Worm (Caenorhabditis elegans): ENCODE data around the gene try-10.

Gene try-10

DNA sequence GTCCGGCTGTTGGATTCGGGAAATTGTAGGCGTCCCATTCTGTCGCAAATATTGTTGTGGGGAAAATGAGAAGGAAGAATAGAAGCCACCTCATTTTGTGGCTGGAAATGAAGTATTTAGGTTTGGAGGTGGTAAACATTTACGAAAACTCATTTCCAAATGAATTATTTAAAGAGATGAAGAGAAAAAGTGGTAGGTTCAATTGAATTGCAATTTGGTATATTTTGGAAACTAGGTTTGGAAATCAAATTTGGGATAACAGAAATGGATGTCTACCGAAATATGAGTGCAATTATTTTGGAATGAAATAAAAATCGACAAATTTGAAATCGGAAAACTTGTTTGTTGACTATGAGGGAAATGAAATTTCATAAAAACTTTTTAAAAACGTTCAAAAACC lies 4.2 kb downstream of the try-10 start, which contains the start of gene F15B9.10:
Gene F15B9.10 (minus strand): TSS at position 101 of the 400 bp plus-strand sequence.
- TF ChIP-seq fkh-10 (GFP tag; optimal IDR thresholded peaks at IDR 0.05) (no peak), tra-1 (GFP tag; IDR thresholded peaks at IDR 0.05) (no peak), D1046.2 (GFP tag; IDR thresholded peaks at IDR 0.05) (no peak), nhr-77 (tag; optimal IDR thresholded peaks at IDR 0.05) (no peak), unc-62 (GFP tag; optimal IDR thresholded peaks at IDR 0.05 in 1 of 2) (peak in 1 of 2 experiments; percentile 3), unc-62 (tag; optimal IDR thresholded peaks at IDR 0.05) (no peak), saeg-2 (GFP tag; IDR thresholded peaks at IDR 0.05) (no peak), ztf-11 (tag; optimal IDR thresholded peaks at IDR 0.05) (no peak)

DNA sequence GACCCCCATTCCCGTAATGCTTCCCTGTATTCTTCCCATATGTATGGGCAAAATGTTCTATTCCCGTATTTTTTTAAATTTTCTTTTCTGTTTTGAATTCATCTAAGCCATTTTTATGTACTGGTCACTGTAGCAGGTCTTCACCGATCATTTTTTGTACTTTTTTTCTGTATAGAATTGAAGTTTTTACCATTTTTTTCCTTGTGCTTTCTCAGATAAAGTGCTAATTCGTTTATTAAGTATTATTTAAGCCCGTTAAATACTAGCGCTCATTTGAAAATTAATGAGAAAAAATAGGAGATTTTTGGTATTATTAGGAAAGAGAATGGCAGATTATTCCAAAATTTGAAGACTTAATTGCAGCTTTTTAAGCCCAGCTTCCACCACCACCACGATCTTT lies 6.3 kb downstream of the try-10 start:
- TF ChIP-seq lin-38 (GFP tag; IDR thresholded peaks at IDR 0.05) (peak; percentile 40), lin-13 (GFP tag; optimal IDR thresholded peaks at IDR 0.05) (no peak), arid-1 (GFP tag; conservative IDR thresholded peaks at IDR 0.05) (0 out of 2 replicates have a peak, but pooled peaks have one; percentile 28)

ce11 chrV:13004374-13004773 lies 8.7 kb downstream of the try-10 start:
- TF ChIP-seq aha-1 (tag) (peak; percentile 69), tag-97 (GFP tag; IDR thresholded peaks at IDR 0.05) (no peak), D1046.2 (GFP tag; IDR thresholded peaks at IDR 0.05) (peak; percentile 71; the same call in 1 of the 2 replicates), set-16 (GFP tag; IDR thresholded peaks at IDR 0.05) (peak; percentile 90)

DNA sequence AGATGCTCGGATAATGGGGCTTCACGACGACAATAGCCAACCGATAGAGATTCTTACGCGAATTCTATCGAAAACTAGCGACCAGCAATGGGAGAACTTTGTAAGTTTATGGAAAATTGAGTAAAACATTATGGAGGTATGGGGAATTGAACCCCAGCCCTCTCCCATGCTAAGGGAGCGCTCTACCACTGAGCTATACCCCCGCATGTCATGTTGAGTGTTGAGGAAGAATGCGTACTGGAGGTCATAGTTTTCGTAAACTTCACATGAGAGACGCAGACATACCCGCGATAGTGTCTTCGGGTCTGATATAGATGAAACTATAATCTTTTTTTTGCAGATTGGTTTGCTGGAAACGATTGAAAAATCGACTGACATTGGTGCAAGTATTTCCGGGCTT lies 9.7 kb downstream of the try-10 start:
- TF ChIP-seq snpc-4 (tag; optimal IDR thresholded peaks at IDR 0.05) (no peak), egl-43 (GFP tag; IDR thresholded peaks at IDR 0.05) (peak; percentile 93), unc-39 (tag; optimal IDR thresholded peaks at IDR 0.05) (no peak), zag-1 (tag; optimal IDR thresholded peaks at IDR 0.05) (no peak), ceh-62 (tag; optimal IDR thresholded peaks at IDR 0.05) (no peak), zfp-2 (tag; optimal IDR thresholded peaks at IDR 0.05) (no peak), ceh-20 (GFP tag; IDR thresholded peaks at IDR 0.05) (peak; percentile 78), madf-5 (GFP tag; IDR thresholded peaks at IDR 0.05) (peak in 1 of 2 experiments; percentile 8; a peak in 1 of 4 replicates), daf-16 (GFP tag; optimal IDR thresholded peaks at IDR 0.05) (peak; percentile 46 to 88), daf-16 (tag; optimal IDR thresholded peaks at IDR 0.05) (peak; percentile 65), snpc-1.2 (GFP tag; IDR thresholded peaks at IDR 0.05) (peak; percentile 83), zfp-3 (GFP tag; conservative IDR thresholded peaks at IDR 0.05) (0 out of 2 replicates have a peak, but pooled peaks have one; percentile 39), lin-38 (GFP tag; IDR thresholded peaks at IDR 0.05) (peak; percentile 84), ceh-82 (tag; optimal IDR thresholded peaks at IDR 0.05) (no peak), duxl-1 (tag; optimal IDR thresholded peaks at IDR 0.05; ENCODE audit: poor library complexity) (peak; percentile 61), php-3 (GFP tag; IDR thresholded peaks at IDR 0.05) (peak; percentile 50), ZK546.5 (tag; optimal IDR thresholded peaks at IDR 0.05) (no peak), Y75B8A.6 (GFP tag; IDR thresholded peaks at IDR 0.05) (0 out of 2 replicates have a peak, but pooled peaks have one; percentile 65), nhr-25 (tag; optimal IDR thresholded peaks at IDR 0.05; ENCODE audit: borderline replicate concordance, insufficient read depth) (no peak), nhr-102 (tag; optimal IDR thresholded peaks at IDR 0.05) (peak; percentile 71), unc-62 (GFP tag; optimal IDR thresholded peaks at IDR 0.05 in 1 of 2) (no peak), unc-62 (tag; optimal IDR thresholded peaks at IDR 0.05) (no peak), tag-97 (GFP tag; IDR thresholded peaks at IDR 0.05) (no peak), ztf-7 (tag; optimal IDR thresholded peaks at IDR 0.05) (peak; percentile 77), rbr-2 (tag; optimal IDR thresholded peaks at IDR 0.05) (peak; percentile 68), spr-3 (GFP tag; optimal IDR thresholded peaks at IDR 0.05) (peak; percentile 86), egl-27 (tag; optimal IDR thresholded peaks at IDR 0.05) (peak; percentile 18), nhr-237 (tag; optimal IDR thresholded peaks at IDR 0.05) (no peak), aly-2 (tag; optimal IDR thresholded peaks at IDR 0.05) (peak; percentile 28), zip-2 (tag; optimal IDR thresholded peaks at IDR 0.05) (peak; percentile 53), F37D6.2 (tag; optimal IDR thresholded peaks at IDR 0.05) (peak; percentile 52), nhr-48 (tag; optimal IDR thresholded peaks at IDR 0.05) (peak; percentile 68), dmd-6 (GFP tag; IDR thresholded peaks at IDR 0.05) (peak; percentile 65), nhr-77 (tag; optimal IDR thresholded peaks at IDR 0.05) (peak; percentile 63), daf-19 (GFP tag; conservative IDR thresholded peaks at IDR 0.05) (peak; percentile 94), ces-1 (GFP tag; optimal IDR thresholded peaks at IDR 0.05) (no peak), arid-1 (GFP tag; conservative IDR thresholded peaks at IDR 0.05) (peak; percentile 81), dpl-1 (GFP tag; optimal IDR thresholded peaks at IDR 0.05) (peak; percentile 46)
